Worm (Caenorhabditis elegans): ENCODE results near the gene F22E5.21.
A peak's percentile ranks its signal among the peaks of the same experiment; 100 is the strongest.
"Not testable (repeated sequence)": the region's sequence is repeated elsewhere in the genome, so short reads cannot be mapped to it uniquely, and the experiment has no call there.

F22E5.21 gene

DNA sequence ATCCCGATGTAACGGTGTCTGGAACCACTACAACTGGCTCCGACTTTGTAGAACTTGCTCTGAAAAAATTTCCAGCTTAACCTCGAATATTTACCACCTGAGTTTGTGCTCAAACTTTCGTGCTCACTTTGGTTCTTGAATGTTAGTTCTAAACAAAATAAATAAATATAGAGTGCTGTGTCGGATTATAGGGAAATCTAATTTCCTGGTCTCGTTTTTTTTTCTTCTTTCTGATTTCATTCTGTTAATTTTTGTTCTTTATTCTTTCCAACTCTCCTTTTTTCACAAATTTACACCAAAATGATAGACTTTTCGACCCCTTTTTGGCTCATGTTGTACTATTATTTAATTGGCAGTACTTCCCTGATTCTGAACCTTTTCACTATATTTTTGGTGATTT is 8.0 kb downstream of the F22E5.21 start, which contains the start of gene sri-37:
Gene sri-37 (plus strand): TSS at position 301 of the 400 bp plus-strand sequence.
- TF ChIP-seq ztf-23 (GFP tag; IDR thresholded peaks at IDR 0.05) (no peak), klf-2 (GFP tag; conservative IDR thresholded peaks at IDR 0.05) (no peak), ztf-29 (GFP tag; IDR thresholded peaks at IDR 0.05) (no peak), med-1 (GFP tag; optimal IDR thresholded peaks at IDR 0.05; ENCODE audit: insufficient read depth) (no peak), tab-1 (GFP tag; IDR thresholded peaks at IDR 0.05) (no peak), cog-1 (tag; optimal IDR thresholded peaks at IDR 0.05) (no peak), T22C8.4 (GFP tag; IDR thresholded peaks at IDR 0.05) (no peak), flt-1 (GFP tag; IDR thresholded peaks at IDR 0.05) (no peak), ref-1 (GFP tag; conservative IDR thresholded peaks at IDR 0.05) (no peak)

DNA sequence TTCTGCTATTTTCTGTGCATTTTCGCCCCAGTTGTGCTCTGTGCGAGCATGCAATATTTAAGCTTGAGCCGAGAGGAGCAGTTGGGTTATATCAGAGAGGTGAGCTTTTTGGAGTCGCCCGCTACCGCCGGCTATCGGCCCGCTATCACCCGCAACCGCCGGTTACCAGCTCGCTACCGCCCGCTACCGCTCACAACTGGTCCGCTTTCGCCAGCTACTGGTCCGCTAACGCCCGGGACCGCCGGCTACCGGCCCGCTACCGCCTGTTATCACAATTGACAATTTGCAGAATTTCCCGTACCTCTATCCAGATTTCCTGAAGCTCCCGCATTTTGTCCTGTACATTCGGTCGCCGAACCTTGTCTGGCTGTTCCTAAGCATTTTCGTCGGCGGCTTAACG is 8.9 kb downstream of the F22E5.21 start:
- TF ChIP-seq ztf-29 (GFP tag; IDR thresholded peaks at IDR 0.05): no peak
- TF ChIP-seq ref-1 (GFP tag; conservative IDR thresholded peaks at IDR 0.05): no peak
- peak; percentile 44; the same call in 1 of the 2 replicates for TF ChIP-seq flt-1 (GFP tag; IDR thresholded peaks at IDR 0.05)

DNA sequence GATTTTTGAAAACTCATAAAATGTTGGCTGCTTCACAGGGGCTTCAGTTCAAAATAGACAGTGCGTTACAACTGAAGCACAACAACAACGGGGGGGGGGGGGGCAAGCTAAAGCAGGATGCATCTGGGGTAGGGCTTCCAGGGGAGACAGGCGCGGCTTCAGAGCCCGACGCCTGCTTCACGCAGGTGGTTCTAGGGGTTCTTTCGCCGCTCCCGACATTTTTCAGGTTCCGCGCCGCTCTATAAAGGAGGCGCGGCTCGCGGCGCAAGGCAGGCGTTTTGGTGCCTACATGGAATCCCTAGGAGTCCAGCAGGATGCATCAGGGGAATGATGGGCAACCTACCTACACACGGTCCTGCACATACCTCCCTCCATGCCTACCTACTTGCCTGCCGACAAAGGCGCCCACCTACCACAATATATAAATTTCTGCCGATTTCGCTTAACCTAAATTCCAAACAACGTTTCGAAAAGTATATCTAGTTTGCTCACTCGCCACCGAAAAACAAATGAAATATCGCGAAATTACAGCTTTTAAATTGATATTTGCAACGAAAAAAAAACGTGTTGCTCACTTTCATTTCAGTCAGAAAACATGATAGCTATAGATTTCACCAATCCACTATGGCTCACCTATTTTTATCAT is 10.0 kb downstream of the F22E5.21 start, which contains the start of gene sri-71:
Gene sri-71 (plus strand): TSS at position 596 of the 646 bp plus-strand sequence.
- TF ChIP-seq klf-2 (GFP tag; conservative IDR thresholded peaks at IDR 0.05) (no peak), cog-1 (tag; optimal IDR thresholded peaks at IDR 0.05) (no peak), ztf-23 (GFP tag; IDR thresholded peaks at IDR 0.05) (no peak)

DNA sequence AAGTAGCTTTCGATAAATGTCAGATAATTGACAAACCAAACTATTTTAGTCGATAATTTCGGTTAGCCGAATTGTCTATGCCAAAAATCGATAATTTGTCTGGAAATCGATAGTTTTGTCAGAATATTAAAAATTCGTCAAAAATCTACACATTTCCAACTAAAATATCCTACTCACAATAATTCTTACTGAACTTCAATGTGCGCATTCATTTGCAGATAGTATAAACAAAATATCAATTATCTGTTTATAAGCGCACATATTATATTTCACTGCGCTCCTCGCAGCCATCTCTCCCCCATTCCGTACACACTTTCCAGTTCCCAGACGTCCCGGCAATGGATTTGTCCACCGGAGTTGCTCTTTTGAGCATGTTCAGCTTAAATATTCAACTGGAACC is 12.5 kb downstream of the F22E5.21 start, which contains the start of gene lgc-28:
Gene lgc-28 (plus strand): TSS at position 301 of the 400 bp plus-strand sequence.
- TF ChIP-seq tab-1 (GFP tag; IDR thresholded peaks at IDR 0.05) (no peak), klf-2 (GFP tag; conservative IDR thresholded peaks at IDR 0.05) (no peak), cog-1 (tag; optimal IDR thresholded peaks at IDR 0.05) (no peak), ref-1 (GFP tag; conservative IDR thresholded peaks at IDR 0.05) (no peak), ztf-23 (GFP tag; IDR thresholded peaks at IDR 0.05) (no peak), T22C8.4 (GFP tag; IDR thresholded peaks at IDR 0.05) (no peak), flt-1 (GFP tag; IDR thresholded peaks at IDR 0.05) (no peak), ztf-29 (GFP tag; IDR thresholded peaks at IDR 0.05) (no peak), med-1 (GFP tag; optimal IDR thresholded peaks at IDR 0.05; ENCODE audit: insufficient read depth) (no peak)

DNA sequence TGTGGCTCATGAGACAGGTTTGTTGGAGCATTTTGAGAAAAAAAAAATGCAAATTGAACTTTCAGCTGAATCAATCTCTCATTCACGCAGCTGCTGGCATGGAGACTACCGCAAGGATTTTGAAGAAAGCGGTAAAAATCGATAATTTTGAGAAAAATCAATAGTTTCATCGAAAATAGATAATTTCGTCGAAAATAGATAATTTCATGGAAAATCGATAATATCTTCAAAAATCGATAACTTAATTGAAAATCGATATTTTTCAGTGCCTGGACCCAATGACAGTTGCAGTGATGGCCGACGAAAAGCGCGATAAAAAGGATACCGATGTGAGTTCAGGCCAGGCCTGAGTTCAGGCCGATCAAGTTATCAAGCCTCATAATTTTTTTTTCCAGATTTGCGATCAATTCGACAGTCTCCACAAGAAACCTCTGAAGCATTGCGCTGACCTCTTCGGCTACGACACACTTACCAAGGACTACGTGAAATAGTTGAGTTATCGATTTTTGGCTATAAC is 14.3 kb downstream of the F22E5.21 start, which contains the start of gene D2062.4:
Gene D2062.4 (plus strand): TSS at position 467 of the 517 bp plus-strand sequence.
- peak; percentile 53; the same call in 1 of the 2 replicates for TF ChIP-seq T22C8.4 (GFP tag; IDR thresholded peaks at IDR 0.05)

DNA sequence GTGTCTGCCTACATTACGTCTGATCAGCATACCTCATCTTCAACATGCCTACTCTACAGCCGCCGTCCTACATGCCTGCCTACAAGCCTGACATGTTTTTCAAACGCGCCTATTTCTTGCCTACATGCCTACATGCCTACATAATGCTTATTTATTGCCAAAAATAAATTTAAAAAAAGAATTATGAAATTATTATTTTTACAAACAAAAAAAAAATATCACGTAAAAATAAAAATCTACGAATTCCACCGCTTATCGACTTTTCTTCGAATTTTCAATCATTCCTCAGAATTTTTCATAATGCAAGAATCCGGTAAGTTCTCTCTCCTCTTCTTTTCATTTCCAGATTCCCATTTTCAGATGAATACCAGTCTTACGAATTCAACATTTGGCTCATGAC is 14.8 kb downstream of the F22E5.21 start, which contains the start of gene D2062.5:
Gene D2062.5 (plus strand): TSS at position 301 of the 400 bp plus-strand sequence.
- TF ChIP-seq cog-1 (tag; optimal IDR thresholded peaks at IDR 0.05) (no peak), klf-2 (GFP tag; conservative IDR thresholded peaks at IDR 0.05) (no peak), ztf-23 (GFP tag; IDR thresholded peaks at IDR 0.05) (no peak), tab-1 (GFP tag; IDR thresholded peaks at IDR 0.05) (no peak), flt-1 (GFP tag; IDR thresholded peaks at IDR 0.05) (no peak), ref-1 (GFP tag; conservative IDR thresholded peaks at IDR 0.05) (no peak), T22C8.4 (GFP tag; IDR thresholded peaks at IDR 0.05) (no peak), ztf-29 (GFP tag; IDR thresholded peaks at IDR 0.05) (no peak), med-1 (GFP tag; optimal IDR thresholded peaks at IDR 0.05; ENCODE audit: insufficient read depth) (no peak)

DNA sequence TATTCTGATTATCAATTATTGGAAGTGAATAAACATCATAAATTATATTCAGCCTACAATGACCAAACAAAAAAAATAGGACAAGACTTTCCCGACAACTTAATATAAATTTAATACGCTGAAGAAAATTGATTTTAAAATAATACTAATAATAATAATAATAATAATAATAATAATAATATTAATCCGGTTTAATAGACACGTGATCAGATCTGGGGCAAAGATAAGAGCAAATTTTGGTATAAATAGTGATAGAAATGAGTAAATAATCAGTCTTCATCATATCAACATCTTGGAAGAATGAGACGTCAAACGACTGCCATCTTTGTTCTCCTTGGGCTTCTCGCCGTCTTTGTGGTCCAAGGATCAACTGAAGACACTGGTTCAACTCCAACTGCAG is 18.1 kb downstream of the F22E5.21 start, which contains the start of gene msrp-6:
Gene msrp-6 (plus strand): TSS at position 301 of the 400 bp plus-strand sequence.
- not testable (repeated sequence) for TF ChIP-seq med-1 (GFP tag; optimal IDR thresholded peaks at IDR 0.05; ENCODE audit: insufficient read depth); tab-1 (GFP tag; IDR thresholded peaks at IDR 0.05); ref-1 (GFP tag; conservative IDR thresholded peaks at IDR 0.05)

DNA sequence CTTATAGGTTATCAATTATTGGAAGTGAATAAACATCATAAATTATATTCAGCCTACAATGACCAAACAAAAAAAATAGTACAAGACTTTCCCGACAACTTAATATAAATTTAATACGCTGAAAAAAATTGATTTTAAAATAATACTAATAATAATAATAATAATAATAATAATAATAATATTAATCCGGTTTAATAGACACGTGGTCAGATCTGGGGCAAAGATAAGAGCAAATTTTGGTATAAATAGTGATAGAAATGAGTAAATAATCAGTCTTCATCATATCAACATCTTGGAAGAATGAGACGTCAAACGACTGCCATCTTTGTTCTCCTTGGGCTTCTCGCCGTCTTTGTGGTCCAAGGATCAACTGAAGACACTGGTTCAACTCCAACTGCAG is 20.6 kb downstream of the F22E5.21 start, which contains the start of gene msrp-5:
Gene msrp-5 (plus strand): TSS at position 301 of the 400 bp plus-strand sequence.
- not testable (repeated sequence) for TF ChIP-seq T22C8.4 (GFP tag; IDR thresholded peaks at IDR 0.05); med-1 (GFP tag; optimal IDR thresholded peaks at IDR 0.05; ENCODE audit: insufficient read depth); cog-1 (tag; optimal IDR thresholded peaks at IDR 0.05)

DNA sequence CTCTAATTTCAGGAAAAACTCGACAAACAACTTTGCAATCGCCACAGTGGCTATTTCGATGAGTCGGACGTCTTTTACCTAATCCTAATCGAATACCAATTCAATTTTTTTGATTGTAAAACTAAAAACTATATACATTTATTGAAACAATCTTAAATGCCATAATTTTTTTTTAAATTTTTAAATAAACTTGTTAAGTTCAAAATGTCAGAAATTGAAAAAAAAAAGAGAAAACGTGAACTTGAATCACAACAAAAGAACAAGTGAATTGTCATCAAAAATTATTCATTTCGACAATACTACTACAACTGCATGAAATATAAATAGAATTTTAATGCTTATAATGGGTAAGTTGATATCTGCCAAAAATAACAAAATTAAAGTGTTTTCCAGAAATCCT is 25.0 kb downstream of the F22E5.21 start, which contains the start of gene D2062.13:
Gene D2062.13 (plus strand): TSS at position 301 of the 400 bp plus-strand sequence.
- not testable (repeated sequence) for TF ChIP-seq flt-1, T22C8.4, ztf-29 (GFP tag; IDR thresholded peaks at IDR 0.05)

DNA sequence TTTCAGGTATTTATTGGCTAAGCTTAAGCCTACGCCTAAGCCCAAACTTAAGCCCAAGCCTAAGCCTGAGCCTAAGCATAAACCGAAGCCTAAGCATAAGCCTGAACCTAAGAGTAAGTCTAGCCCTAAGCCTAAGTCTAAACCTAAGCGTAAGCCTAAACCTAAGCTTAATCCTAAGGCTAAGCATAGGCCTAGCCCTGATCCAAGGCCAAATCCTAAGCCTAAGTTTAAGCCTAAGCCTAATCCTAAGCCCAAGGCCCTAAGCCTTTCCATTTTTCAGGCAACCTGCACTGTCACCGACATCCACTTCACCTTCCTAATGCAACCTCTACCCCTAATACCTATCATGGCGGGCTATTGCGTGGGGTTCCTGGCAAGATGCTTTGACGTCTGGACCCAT is 26.2 kb downstream of the F22E5.21 start:
- TF ChIP-seq klf-2 (GFP tag; conservative IDR thresholded peaks at IDR 0.05) (no peak), ztf-29 (GFP tag; IDR thresholded peaks at IDR 0.05) (peak; percentile 38; the same call in 1 of the 2 replicates)
